Fruit fly (Drosophila melanogaster) whole organism, embryonic: Measurements from ENCODE around the gene jet.
A peak's percentile ranks its signal among the peaks of the same experiment; 100 is the strongest.

Experiments
- Atf6 ChIP-seq: fragments of 200-800 bp; sonication (Bioruptor generic); IDR thresholded peaks from 2 replicates; pipeline ENCODE4 v1.3.6; 2022; ENCODE audit warnings: missing biosample characterization, missing genetic modification characterization
- Bteb2 ChIP-seq: fragments of 200-800 bp; sonication (Bioruptor generic); optimal IDR thresholded peaks from 2 replicates; lab custom pipeline; 2016; ENCODE audit warnings: missing biosample characterization, missing genetic modification characterization
- CG10462 ChIP-seq: fragments of 200-800 bp; sonication (Bioruptor generic); optimal IDR thresholded peaks from 2 replicates; lab custom pipeline; 2016; ENCODE audit warnings: missing biosample characterization, missing genetic modification characterization
- CG12071 ChIP-seq: fragments of 200-800 bp; sonication (Bioruptor generic); optimal IDR thresholded peaks from 3 replicates; lab custom pipeline; 2018; ENCODE audit warnings: missing biosample characterization, mild to moderate bottlenecking, missing genetic modification characterization
- CG13624 ChIP-seq: fragments of 200-800 bp; sonication (Bioruptor generic); optimal IDR thresholded peaks from 2 replicates; lab custom pipeline; 2016; ENCODE audit warnings: missing biosample characterization, missing genetic modification characterization
- CG14667 ChIP-seq: fragments of 200-800 bp; sonication (Bioruptor generic); IDR thresholded peaks from 2 replicates; pipeline ENCODE4 v1.3.6; 2022; ENCODE audit warnings: missing biosample characterization, missing genetic modification characterization
- CG15479 ChIP-seq: fragments of 200-800 bp; sonication (Bioruptor generic); optimal IDR thresholded peaks from 3 replicates; lab custom pipeline; 2019; ENCODE audit warnings: missing biosample characterization, mild to moderate bottlenecking, missing genetic modification characterization, moderate library complexity
- CG17912 ChIP-seq: fragments of 200-800 bp; sonication (Bioruptor generic); optimal IDR thresholded peaks from 2 replicates; lab custom pipeline; 2018; ENCODE audit warnings: missing biosample characterization, mild to moderate bottlenecking, missing genetic modification characterization
- CG3838 ChIP-seq: fragments of 200-800 bp; sonication (Bioruptor generic); optimal IDR thresholded peaks from 3 replicates; lab custom pipeline; 2016; ENCODE audit warnings: missing biosample characterization, missing genetic modification characterization
- CG4360 ChIP-seq: fragments of 200-800 bp; sonication (Bioruptor generic); IDR thresholded peaks from 2 replicates; pipeline ENCODE4 v1.3.6; 2022; ENCODE audit warnings: missing biosample characterization, missing genetic modification characterization
- CG4424 ChIP-seq: fragments of 200-800 bp; sonication (Bioruptor generic); optimal IDR thresholded peaks from 3 replicates; lab custom pipeline; 2016; ENCODE audit warnings: missing biosample characterization, missing genetic modification characterization
- CG5180 ChIP-seq: fragments of 200-800 bp; sonication (Bioruptor generic); optimal IDR thresholded peaks from 3 replicates; lab custom pipeline; 2017; ENCODE audit warnings: missing biosample characterization, missing genetic modification characterization, mild to moderate bottlenecking, moderate library complexity, missing genetic modification reagents
- CG5245 ChIP-seq: fragments of 200-800 bp; sonication (Bioruptor generic); optimal IDR thresholded peaks from 3 replicates; lab custom pipeline; 2016; ENCODE audit warnings: missing biosample characterization, missing genetic modification characterization
- CG6254 ChIP-seq: fragments of 200-800 bp; sonication (Bioruptor generic); optimal IDR thresholded peaks from 3 replicates; lab custom pipeline; 2017; ENCODE audit warnings: mild to moderate bottlenecking, missing biosample characterization, missing genetic modification reagents, missing genetic modification characterization
- CG6689 ChIP-seq: fragments of 200-800 bp; sonication (Bioruptor generic); IDR thresholded peaks from 2 replicates; pipeline ENCODE4 v1.3.6; 2022; ENCODE audit warnings: missing biosample characterization, missing genetic modification characterization
- CG7786 ChIP-seq: fragments of 200-800 bp; sonication (Bioruptor generic); optimal IDR thresholded peaks from 2 replicates; lab custom pipeline; 2016; ENCODE audit warnings: missing biosample characterization, missing genetic modification characterization
- CG8290 ChIP-seq, 3 experiments: fragments of 200-800 bp; sonication (Bioruptor generic); optimal IDR thresholded peaks; 2 replicates each; lab custom pipeline; 2016 to 2019; ENCODE audit warnings: missing biosample characterization in 3 of 3, missing genetic modification characterization in 3 of 3, mild to moderate bottlenecking in 2 of 3, moderate library complexity in 1 of 3
- CG9817 ChIP-seq: fragments of 200-800 bp; sonication (Bioruptor generic); optimal IDR thresholded peaks from 2 replicates; lab custom pipeline; 2018; ENCODE audit warnings: missing biosample characterization, mild to moderate bottlenecking, missing genetic modification characterization, moderate library complexity
- CkIIα-i1 ChIP-seq: fragments of 200-800 bp; sonication (Bioruptor generic); IDR thresholded peaks from 2 replicates; pipeline ENCODE4 v1.3.6; 2022; ENCODE audit warnings: missing biosample characterization, missing genetic modification characterization
- CoRest ChIP-seq: fragments of 200-800 bp; sonication (Bioruptor generic); optimal IDR thresholded peaks from 3 replicates; lab custom pipeline; 2018; ENCODE audit warnings: missing biosample characterization, mild to moderate bottlenecking, missing genetic modification characterization, moderate library complexity
- Dp ChIP-seq: fragments of 200-800 bp; sonication (Bioruptor generic); optimal IDR thresholded peaks from 2 replicates; lab custom pipeline; 2018; ENCODE audit warnings: missing biosample characterization, mild to moderate bottlenecking, missing genetic modification characterization, moderate library complexity
- Fer3 ChIP-seq: fragments of 200-800 bp; sonication (Bioruptor generic); optimal IDR thresholded peaks from 2 replicates; lab custom pipeline; 2018; ENCODE audit warnings: missing biosample characterization, mild to moderate bottlenecking, missing genetic modification characterization, moderate library complexity
- HLH4C ChIP-seq: fragments of 200-800 bp; sonication (Bioruptor generic); IDR thresholded peaks from 3 replicates; pipeline ENCODE4 v1.3.6; 2022; ENCODE audit warnings: missing biosample characterization, missing genetic modification characterization; ENCODE audit not compliant: partially characterized antibody
- HmgZ ChIP-seq: fragments of 200-800 bp; sonication (Bioruptor generic); optimal IDR thresholded peaks from 2 replicates; lab custom pipeline; 2018; ENCODE audit warnings: missing biosample characterization, mild to moderate bottlenecking, missing genetic modification characterization
- Max ChIP-seq: fragments of 200-800 bp; sonication (Bioruptor generic); optimal IDR thresholded peaks from 2 replicates; lab custom pipeline; 2016; ENCODE audit warnings: missing biosample characterization, mild to moderate bottlenecking, missing genetic modification characterization
- Mes4 ChIP-seq: fragments of 200-800 bp; sonication (Bioruptor generic); optimal IDR thresholded peaks from 2 replicates; lab custom pipeline; 2016; ENCODE audit warnings: missing biosample characterization, missing genetic modification characterization
- NFAT ChIP-seq: fragments of 200-800 bp; sonication (Bioruptor generic); IDR thresholded peaks from 2 replicates; pipeline ENCODE4 v1.3.6; 2022; ENCODE audit warnings: missing biosample characterization, missing genetic modification characterization
- Nf-YC ChIP-seq: fragments of 200-800 bp; optimal IDR thresholded peaks from 3 replicates; lab custom pipeline; 2019; ENCODE audit warnings: missing biosample characterization, mild to moderate bottlenecking, missing genetic modification characterization, moderate library complexity
- Oaz ChIP-seq: fragments of 200-800 bp; sonication (Bioruptor generic); IDR thresholded peaks from 2 replicates; pipeline ENCODE4 v1.3.6; 2022; ENCODE audit warnings: missing biosample characterization, missing genetic modification characterization
- Sin3A ChIP-seq: fragments of >200 bp; optimal IDR thresholded peaks from 2 replicates; lab custom pipeline; 2018
- Usf ChIP-seq: fragments of 200-800 bp; sonication (Bioruptor generic); optimal IDR thresholded peaks from 2 replicates; lab custom pipeline; 2017; ENCODE audit warnings: missing genotype, missing biosample characterization, missing genetic modification characterization
- bowl ChIP-seq: fragments of 200-800 bp; sonication (Bioruptor generic); IDR thresholded peaks from 2 replicates; pipeline ENCODE4 v1.3.6; 2022; ENCODE audit warnings: missing biosample characterization, missing genetic modification characterization
- crol ChIP-seq: fragments of 200-800 bp; sonication (Bioruptor generic); IDR thresholded peaks from 2 replicates; pipeline ENCODE4 v1.3.6; 2022; ENCODE audit warnings: missing biosample characterization, missing genetic modification characterization
- esg ChIP-seq: fragments of 200-800 bp; sonication (Bioruptor generic); conservative IDR thresholded peaks from 2 replicates; pipeline ENCODE4 v1.3.6; 2022; ENCODE audit warnings: missing biosample characterization, missing genetic modification characterization
- fd102C ChIP-seq: fragments of 200-800 bp; sonication (Bioruptor generic); optimal IDR thresholded peaks from 2 replicates; lab custom pipeline; 2018; ENCODE audit warnings: missing biosample characterization, mild to moderate bottlenecking, missing genetic modification characterization, moderate library complexity
- fd96Cb ChIP-seq: fragments of 200-800 bp; sonication (Bioruptor generic); optimal IDR thresholded peaks from 2 replicates; lab custom pipeline; 2018; ENCODE audit warnings: missing biosample characterization, mild to moderate bottlenecking, missing genetic modification characterization, moderate library complexity
- gcm ChIP-seq: fragments of 200-800 bp; sonication (Bioruptor generic); optimal IDR thresholded peaks from 2 replicates; lab custom pipeline; 2019; ENCODE audit warnings: missing biosample characterization, mild to moderate bottlenecking, missing genetic modification characterization, moderate library complexity
- hb ChIP-seq: fragments of 200-800 bp; sonication (Bioruptor generic); IDR thresholded peaks from 3 replicates; pipeline ENCODE4 v1.3.6; 2022; ENCODE audit warnings: missing biosample characterization, missing genetic modification characterization; ENCODE audit not compliant: partially characterized antibody
- kni ChIP-seq: fragments of 200-800 bp; sonication (Bioruptor generic); optimal IDR thresholded peaks from 3 replicates; lab custom pipeline; 2017; ENCODE audit warnings: mild to moderate bottlenecking, missing biosample characterization, missing genetic modification reagents, missing genetic modification characterization
- mld ChIP-seq: fragments of 200-800 bp; sonication (Bioruptor generic); IDR thresholded peaks from 3 replicates; pipeline ENCODE4 v1.3.6; 2022; ENCODE audit warnings: missing biosample characterization, missing genetic modification characterization; ENCODE audit not compliant: partially characterized antibody
- pnt ChIP-seq: fragments of 200-800 bp; sonication (Bioruptor generic); optimal IDR thresholded peaks from 3 replicates; lab custom pipeline; 2016; ENCODE audit warnings: missing biosample characterization, missing genetic modification characterization
- pros ChIP-seq: fragments of 200-800 bp; sonication (Bioruptor generic); optimal IDR thresholded peaks from 3 replicates; lab custom pipeline; 2019; ENCODE audit warnings: missing biosample characterization, mild to moderate bottlenecking, missing genetic modification characterization, moderate library complexity
- row ChIP-seq: fragments of 200-800 bp; sonication (Bioruptor generic); IDR thresholded peaks from 3 replicates; pipeline ENCODE4 v1.3.6; 2022; ENCODE audit warnings: missing biosample characterization, missing genetic modification characterization
- salm ChIP-seq: fragments of 200-800 bp; sonication (Bioruptor generic); optimal IDR thresholded peaks from 2 replicates; lab custom pipeline; 2018; ENCODE audit warnings: missing biosample characterization, mild to moderate bottlenecking, missing genetic modification characterization
- slbo ChIP-seq: fragments of 200-800 bp; sonication (Bioruptor generic); IDR thresholded peaks from 2 replicates; pipeline ENCODE4 v1.3.6; 2022; ENCODE audit warnings: missing biosample characterization, missing genetic modification characterization
- slou ChIP-seq: fragments of 200-800 bp; sonication (Bioruptor generic); optimal IDR thresholded peaks from 3 replicates; lab custom pipeline; 2016; ENCODE audit warnings: missing biosample characterization, missing genetic modification characterization
- slp2 ChIP-seq: fragments of 200-800 bp; sonication (Bioruptor generic); optimal IDR thresholded peaks from 2 replicates; lab custom pipeline; 2016; ENCODE audit warnings: missing biosample characterization, missing genetic modification characterization
- stc ChIP-seq: fragments of 200-800 bp; sonication (Bioruptor generic); IDR thresholded peaks from 2 replicates; pipeline ENCODE4 v1.3.6; 2022; ENCODE audit warnings: missing biosample characterization, missing genetic modification characterization
- sug ChIP-seq: fragments of 200-800 bp; optimal IDR thresholded peaks from 2 replicates; lab custom pipeline; 2019; ENCODE audit warnings: missing biosample characterization, mild to moderate bottlenecking, missing genetic modification characterization, moderate library complexity

Gene jet

DNA sequence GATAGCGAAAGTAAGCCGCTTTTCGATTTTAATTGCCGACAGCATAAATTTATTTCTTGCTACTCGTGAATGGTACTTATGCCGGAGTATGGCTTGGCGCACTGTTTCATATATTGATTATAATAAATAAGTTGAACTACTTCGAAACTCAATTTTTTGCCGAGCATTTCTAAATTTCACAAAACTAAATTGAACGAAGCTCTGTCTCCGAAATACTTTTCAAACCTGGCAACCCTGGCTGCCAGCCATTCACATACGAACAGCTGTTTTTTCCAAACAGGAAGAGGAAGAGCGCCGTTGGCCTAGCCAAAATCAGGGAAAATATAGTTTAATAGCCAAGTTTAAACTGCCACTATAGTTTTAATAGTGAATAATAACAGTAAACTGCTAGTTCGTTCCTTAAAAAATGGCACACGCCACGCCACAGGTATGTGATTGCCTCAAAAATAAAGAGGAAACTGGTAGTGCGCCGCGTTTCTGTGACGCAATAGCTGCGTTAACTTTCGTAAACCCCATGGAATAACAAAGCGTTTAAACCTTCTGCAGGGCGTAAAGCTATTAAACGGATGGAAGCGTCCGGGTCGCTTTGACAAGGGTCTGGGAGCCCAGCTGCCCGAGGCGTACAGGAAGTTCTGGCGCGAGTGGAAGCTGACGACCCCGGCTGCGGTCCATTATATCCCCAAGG, 24.3 kb upstream of the jet start, which contains the start of gene mRpL28 (continued):
- TF ChIP-seq stc (GFP tag; lab: Robert Waterston, UW) (no peak), Mes4 (GFP tag; lab: Kevin White, UChicago) (no peak), CG6689 (GFP tag; lab: Robert Waterston, UW) (0 out of 2 replicates have a peak, but pooled peaks have one; percentile 4), CG13624 (GFP tag; lab: Kevin White, UChicago) (peak; percentile 59), NFAT (no peak), CG5245 (GFP tag; lab: Kevin White, UChicago) (no peak), slp2 (GFP tag; lab: Kevin White, UChicago) (no peak), CG15479 (GFP tag; lab: Kevin White, UChicago) (peak; percentile 7), CG8290 (GFP tag; optimal IDR thresholded peaks at IDR 0.05; lab: Kevin White, UChicago) (no peak), CG8290 (tag; optimal IDR thresholded peaks at IDR 0.05; lab: Kevin White, UChicago) (no peak), pros (no peak), CG4360 (GFP tag; lab: Robert Waterston, UW) (no peak), Bteb2 (no peak), HLH4C (GFP tag; lab: Robert Waterston, UW) (0 out of 3 replicates have a peak, but pooled peaks have one; percentile 13), CG10462 (GFP tag; lab: Kevin White, UChicago) (no peak), fd96Cb (no peak)

dm6 chr2L:4971329-4971798, 21.8 kb upstream of the jet start, which contains the start of gene CG14043:
Gene CG14043, plus strand, starts transcription at chr2L:4971702.
- peak; percentile 50 for TF ChIP-seq HmgZ (tag; lab: Kevin White, UChicago)
- TF ChIP-seq bowl (GFP tag; lab: Robert Waterston, UW): no peak
- TF ChIP-seq row (GFP tag; lab: Robert Waterston, UW): peak; percentile 55
- peak; percentile 85 for TF ChIP-seq Sin3A (lab: Kevin White, UChicago)
- TF ChIP-seq CG17912: no peak
- no peak for TF ChIP-seq Oaz
- no peak for TF ChIP-seq fd102C (GFP tag; lab: Kevin White, UChicago)
- no peak for TF ChIP-seq CG14667 (GFP tag; lab: Robert Waterston, UW)
- TF ChIP-seq CG5180 (GFP tag; lab: Kevin White, UChicago): no peak
- TF ChIP-seq Nf-YC: peak; percentile 49
- no peak for TF ChIP-seq CkIIα-i1 (GFP tag; lab: Robert Waterston, UW)
- no peak for TF ChIP-seq crol
- no peak for TF ChIP-seq mld (GFP tag; lab: Robert Waterston, UW)
- no peak for TF ChIP-seq Usf (GFP tag; lab: Kevin White, UChicago)
- no peak for TF ChIP-seq esg (GFP tag; lab: Robert Waterston, UW)
- TF ChIP-seq CG6254 (GFP tag; lab: Kevin White, UChicago): no peak
- TF ChIP-seq CG9817: peak; percentile 13
- peak; percentile 40 for TF ChIP-seq CG4424 (GFP tag; lab: Kevin White, UChicago)
- peak; percentile 61 for TF ChIP-seq slou (GFP tag; lab: Kevin White, UChicago)
- peak; percentile 59 for TF ChIP-seq slbo
- peak; percentile 21 for TF ChIP-seq Max (GFP tag; lab: Kevin White, UChicago)
- TF ChIP-seq hb (GFP tag; lab: Robert Waterston, UW): no peak
- TF ChIP-seq stc (GFP tag; lab: Robert Waterston, UW): no peak
- TF ChIP-seq CG7786: peak; percentile 40
- TF ChIP-seq Dp (GFP tag; lab: Kevin White, UChicago): peak; percentile 78
- TF ChIP-seq CG3838 (GFP tag; lab: Kevin White, UChicago): no peak
- TF ChIP-seq pnt (GFP tag; lab: Kevin White, UChicago): no peak
- no peak for TF ChIP-seq CG6689 (GFP tag; lab: Robert Waterston, UW)
- TF ChIP-seq gcm: no peak
- no peak for TF ChIP-seq CG12071
- TF ChIP-seq Atf6 (GFP tag; lab: Robert Waterston, UW): no peak
- TF ChIP-seq sug (tag; lab: Kevin White, UChicago): peak; percentile 46
- no peak for TF ChIP-seq kni
- no peak for TF ChIP-seq salm (tag; lab: Kevin White, UChicago)
- no peak for TF ChIP-seq Fer3 (tag; lab: Kevin White, UChicago)
- TF ChIP-seq CoRest: peak; percentile 60
